Worm (Caenorhabditis elegans) whole organism, mixed stage, embryonic: ENCODE measurements around the gene lhpp-1.

Experiments
- elt-3 ChIP-seq: fragments of 150-350 bp; optimal IDR thresholded peaks from 2 replicates; lab custom pipeline; 2014; ENCODE audit warnings: missing biosample characterization, missing genetic modification characterization
- mep-1 ChIP-seq: fragments of 150-350 bp; optimal IDR thresholded peaks from 2 replicates; lab custom pipeline; 2017; ENCODE audit warnings: missing biosample characterization, missing genetic modification reagents, missing genetic modification characterization, inconsistent platforms
- nhr-12 ChIP-seq: fragments of 150-350 bp; optimal IDR thresholded peaks from 2 replicates; lab custom pipeline; 2014; ENCODE audit warnings: missing biosample characterization, missing genetic modification characterization
- unc-62 ChIP-seq: fragments of 150-350 bp; optimal IDR thresholded peaks from 2 replicates; lab custom pipeline; 2014; ENCODE audit warnings: missing biosample characterization, missing genetic modification reagents, missing genetic modification characterization

DNA sequence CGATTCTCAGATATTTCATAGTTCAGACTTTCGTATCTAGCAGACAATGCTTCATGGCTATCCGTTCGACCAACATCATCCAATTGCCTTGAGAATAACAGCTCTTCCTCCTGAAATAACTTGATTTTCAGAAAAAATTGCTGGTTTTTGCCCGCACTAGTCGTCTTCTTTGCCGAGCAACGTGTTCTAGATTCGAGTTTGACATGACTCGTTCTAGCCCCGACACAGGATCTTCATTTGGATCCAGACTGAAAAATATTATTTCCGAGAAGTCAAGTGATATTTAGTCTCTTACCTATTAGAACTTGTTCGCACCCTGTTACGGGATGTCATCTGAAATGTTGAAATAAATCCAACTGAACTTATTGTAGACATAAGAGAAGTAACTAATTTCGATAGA, 48.6 kb downstream of the lhpp-1 start, which contains the start of gene clh-6:
- TF ChIP-seq mep-1, result no peak
- no peak for TF ChIP-seq elt-3 (tag; lab: Kevin White, UChicago)
- TF ChIP-seq unc-62 (GFP tag; lab: Kevin White, UChicago), result no peak
- TF ChIP-seq nhr-12 (tag; lab: Kevin White, UChicago), result no peak
